Fruit fly (Drosophila melanogaster) whole organism: ENCODE measurements around the gene CG32241.

ENCODE experiments used
- CG8478 ChIP-seq: fragments of >200 bp; optimal IDR thresholded peaks from 2 replicates; lab custom pipeline; 2018; ENCODE audit warnings: inconsistent platforms
- Dll ChIP-seq: fragments of >200 bp; optimal IDR thresholded peaks from 2 replicates; lab custom pipeline; 2017
- EcR ChIP-seq, 2 experiments: fragments of >200 bp; optimal IDR thresholded peaks; 2 replicates each; lab custom pipeline; 2017; ENCODE audit warnings: missing biosample characterization in 2 of 2, missing genetic modification characterization in 2 of 2, missing genetic modification reagents in 2 of 2
- pan ChIP-seq: fragments of >200 bp; optimal IDR thresholded peaks from 2 replicates; lab custom pipeline; 2017
- psq ChIP-seq: fragments of >200 bp; optimal IDR thresholded peaks from 2 replicates; lab custom pipeline; 2017
- usp ChIP-seq: fragments of >200 bp; optimal IDR thresholded peaks from 2 replicates; lab custom pipeline; 2017; ENCODE audit warnings: missing biosample characterization, missing genetic modification characterization, mixed read lengths

Gene CG32241

dm6 chr3L:4482509-4482908 lies 16.1 kb upstream of the CG32241 start, which contains the start of gene CG11350:
CG11350 (plus strand) TSS chr3L:4482809.
- TF ChIP-seq CG8478 (lab: Kevin White, UChicago) (no peak), EcR (GFP tag; optimal IDR thresholded peaks at IDR 0.05; lab: Kevin White, UChicago) (no peak), pan (lab: Kevin White, UChicago) (no peak), Dll (no peak), usp (GFP tag; lab: Kevin White, UChicago) (no peak), psq (lab: Kevin White, UChicago) (no peak)

dm6 chr3L:4480764-4481163 lies 14.3 kb upstream of the CG32241 start:
- no peak for TF ChIP-seq pan (lab: Kevin White, UChicago)
- TF ChIP-seq usp (GFP tag; lab: Kevin White, UChicago) = no peak
- no peak for TF ChIP-seq EcR (GFP tag; optimal IDR thresholded peaks at IDR 0.05; lab: Kevin White, UChicago)
- no peak for TF ChIP-seq psq (lab: Kevin White, UChicago)
- TF ChIP-seq CG8478 (lab: Kevin White, UChicago) = no peak
- TF ChIP-seq Dll = no peak

dm6 chr3L:4479938-4480337 lies 13.5 kb upstream of the CG32241 start, which contains the start of gene CG7465:
CG7465 (plus strand) TSS chr3L:4480283.
- TF ChIP-seq pan (lab: Kevin White, UChicago) (no peak), CG8478 (lab: Kevin White, UChicago) (no peak), Dll (no peak), EcR (GFP tag; optimal IDR thresholded peaks at IDR 0.05; lab: Kevin White, UChicago) (no peak)

- TF ChIP-seq CG8478 (lab: Kevin White, UChicago) (no peak), pan (lab: Kevin White, UChicago) (no peak), psq (lab: Kevin White, UChicago) (no peak), EcR (GFP tag; optimal IDR thresholded peaks at IDR 0.05; lab: Kevin White, UChicago) (no peak), usp (GFP tag; lab: Kevin White, UChicago) (no peak), Dll (no peak)
Measured at dm6 chr3L:4477656-4478254, 11.3 kb upstream of the CG32241 start.

dm6 chr3L:4475704-4476103 lies 9.3 kb upstream of the CG32241 start:
- TF ChIP-seq EcR (GFP tag; optimal IDR thresholded peaks at IDR 0.05; lab: Kevin White, UChicago) = no peak
- TF ChIP-seq CG8478 (lab: Kevin White, UChicago) = no peak
- TF ChIP-seq usp (GFP tag; lab: Kevin White, UChicago) = no peak
- no peak for TF ChIP-seq Dll
- no peak for TF ChIP-seq psq (lab: Kevin White, UChicago)
- TF ChIP-seq pan (lab: Kevin White, UChicago) = no peak

dm6 chr3L:4474946-4475470 lies 8.6 kb upstream of the CG32241 start:
- TF ChIP-seq pan (lab: Kevin White, UChicago) = no peak
- TF ChIP-seq CG8478 (lab: Kevin White, UChicago) = no peak
- TF ChIP-seq Dll = no peak
- no peak for TF ChIP-seq psq (lab: Kevin White, UChicago)
- TF ChIP-seq usp (GFP tag; lab: Kevin White, UChicago) = no peak
- no peak for TF ChIP-seq EcR (GFP tag; optimal IDR thresholded peaks at IDR 0.05; lab: Kevin White, UChicago)

dm6 chr3L:4472768-4473167 lies 6.3 kb upstream of the CG32241 start, which contains the start of gene CG11349:
CG11349 (plus strand) TSS chr3L:4473068.
- no peak for TF ChIP-seq Dll
- TF ChIP-seq CG8478 (lab: Kevin White, UChicago) = no peak
- TF ChIP-seq usp (GFP tag; lab: Kevin White, UChicago) = no peak
- TF ChIP-seq pan (lab: Kevin White, UChicago) = no peak
- no peak for TF ChIP-seq psq (lab: Kevin White, UChicago)
- no peak for TF ChIP-seq EcR (GFP tag; optimal IDR thresholded peaks at IDR 0.05; lab: Kevin White, UChicago)

- TF ChIP-seq psq (lab: Kevin White, UChicago) (no peak), EcR (GFP tag; optimal IDR thresholded peaks at IDR 0.05; lab: Kevin White, UChicago) (no peak), usp (GFP tag; lab: Kevin White, UChicago) (no peak), CG8478 (lab: Kevin White, UChicago) (no peak), pan (lab: Kevin White, UChicago) (no peak), Dll (no peak)
Measured at dm6 chr3L:4471449-4471848, 5.0 kb upstream of the CG32241 start, which contains the start of gene CG32248. CG32248 (plus strand) TSS chr3L:4471749.

- TF ChIP-seq usp (GFP tag; lab: Kevin White, UChicago) = no peak
- TF ChIP-seq EcR (GFP tag; optimal IDR thresholded peaks at IDR 0.05; lab: Kevin White, UChicago) = no peak
- TF ChIP-seq psq (lab: Kevin White, UChicago) = no peak
- TF ChIP-seq pan (lab: Kevin White, UChicago) = no peak
- TF ChIP-seq Dll = no peak
- TF ChIP-seq CG8478 (lab: Kevin White, UChicago) = no peak
Measured at dm6 chr3L:4469701-4470100, 3.3 kb upstream of the CG32241 start, which contains the start of gene CG32249. CG32249 (plus strand) TSS chr3L:4470001.

dm6 chr3L:4463773-4464301 lies 2.6 kb downstream of the CG32241 start, which contains the start of gene CG15024:
CG15024 (minus strand) TSS chr3L:4463823.
- no peak for TF ChIP-seq pan (lab: Kevin White, UChicago)

dm6 chr3L:4461454-4462045 lies 4.9 kb downstream of the CG32241 start, which contains the start of gene CG15023:
CG15023 (minus strand) TSS chr3L:4461504.
- no peak for TF ChIP-seq psq (lab: Kevin White, UChicago)
- TF ChIP-seq EcR (GFP tag; optimal IDR thresholded peaks at IDR 0.05; lab: Kevin White, UChicago) = no peak
- TF ChIP-seq usp (GFP tag; lab: Kevin White, UChicago) = no peak
- no peak for TF ChIP-seq CG8478 (lab: Kevin White, UChicago)
- TF ChIP-seq pan (lab: Kevin White, UChicago) = no peak
- TF ChIP-seq Dll = no peak
